Fruit fly (Drosophila melanogaster) S2 (cell line): ENCODE data around the gene Ubc84D.

Experiments
- CG8478 ChIP-seq: fragments of >200 bp; optimal IDR thresholded peaks from 2 replicates; lab custom pipeline; 2018
- CTCF ChIP-seq, 2 experiments: fragments of >200 bp; optimal IDR thresholded peaks; 2 replicates each; lab custom pipeline; 2018

DNA sequence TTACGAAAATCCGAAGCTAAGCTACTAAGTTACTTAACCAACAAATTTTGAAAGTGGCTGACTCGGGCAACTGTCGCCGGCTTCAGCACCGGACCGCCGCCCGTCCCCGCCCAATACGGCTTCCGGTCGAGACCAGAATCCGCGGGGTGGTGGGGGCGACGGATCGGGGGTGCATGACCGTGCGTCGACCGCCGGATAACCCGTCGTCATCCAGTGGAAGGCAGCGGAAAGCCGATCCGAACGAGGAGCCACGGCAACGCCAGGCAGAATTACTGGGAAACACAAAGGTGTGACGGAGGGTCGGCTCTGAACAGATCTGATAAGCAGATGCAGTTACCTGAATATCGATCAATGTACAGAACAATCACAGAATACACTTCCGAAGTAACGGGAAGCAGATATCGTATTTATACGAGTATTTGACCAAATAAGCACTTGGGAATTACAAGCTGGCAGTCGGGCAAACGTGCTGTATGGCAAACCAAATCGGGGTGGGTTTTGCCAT is 44.6 kb downstream of the Ubc84D start:
- TF ChIP-seq CTCF (optimal IDR thresholded peaks at IDR 0.05; lab: Kevin White, UChicago) = no peak
- TF ChIP-seq CG8478 (lab: Kevin White, UChicago) = no peak
